Worm (Caenorhabditis elegans): ENCODE measurements around the gene nspb-5.

The nspb-5 gene

DNA sequence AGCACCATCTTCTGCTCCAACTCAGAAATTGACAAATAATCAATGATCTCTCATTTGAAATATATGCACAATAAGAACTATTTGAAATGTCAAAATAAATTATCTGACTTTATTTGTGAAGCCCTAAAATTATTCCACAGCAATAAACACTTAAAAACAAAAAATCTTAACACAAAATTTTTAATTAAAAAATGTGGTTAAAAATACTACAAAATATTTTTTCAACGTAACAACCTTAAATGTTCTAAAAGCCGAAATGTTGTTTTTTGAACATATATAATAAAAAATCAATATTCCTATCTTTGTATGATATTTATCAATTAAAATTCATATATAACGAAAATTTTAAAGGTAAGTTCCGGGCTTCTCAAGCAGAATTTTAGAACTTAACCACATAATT lies 607 bp downstream of the nspb-5 start, which contains the start of gene F38A5.8:
Gene F38A5.8 (plus strand): TSS at position 301 of the 400 bp plus-strand sequence.
- TF ChIP-seq B0310.2 (tag; optimal IDR thresholded peaks at IDR 0.05): no peak
- TF ChIP-seq tbx-37 (GFP tag; conservative IDR thresholded peaks at IDR 0.05): no peak
- TF ChIP-seq pes-1 (GFP tag; IDR thresholded peaks at IDR 0.05): no peak
- TF ChIP-seq tra-4 (tag; optimal IDR thresholded peaks at IDR 0.05): no peak
- TF ChIP-seq sea-1 (GFP tag; conservative IDR thresholded peaks at IDR 0.05): no peak

DNA sequence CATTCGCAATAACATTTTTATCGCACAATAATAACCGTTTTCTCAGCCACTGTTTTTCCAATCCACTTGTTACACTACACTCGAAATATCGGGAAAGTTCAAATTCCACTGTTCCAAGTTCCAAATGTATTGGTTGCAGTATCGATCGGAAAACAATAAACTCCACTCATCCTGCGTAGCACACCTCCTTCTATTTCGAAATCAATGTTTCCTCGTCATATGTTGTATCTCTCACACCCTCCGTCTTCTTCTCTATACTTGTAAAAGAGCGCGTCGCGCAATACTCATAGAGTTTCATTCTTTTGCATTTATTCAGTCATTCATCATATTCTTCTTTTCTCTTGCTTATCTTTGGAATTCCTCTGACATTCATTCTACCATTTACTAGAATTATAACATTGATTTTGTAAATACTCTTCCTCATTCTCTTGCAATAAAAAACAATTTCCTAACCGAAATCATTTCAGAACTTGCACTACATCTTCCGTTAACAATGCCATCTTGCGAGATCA lies 2.4 kb downstream of the nspb-5 start, which contains the start of gene sup-36:
Gene sup-36 (plus strand): TSS at position 462 of the 512 bp plus-strand sequence.
- TF ChIP-seq aly-1 (tag; optimal IDR thresholded peaks at IDR 0.05) (no peak), ceh-13 (GFP tag; optimal IDR thresholded peaks at IDR 0.05) (no peak), scrt-1 (GFP tag; IDR thresholded peaks at IDR 0.05) (no peak), pes-1 (GFP tag; IDR thresholded peaks at IDR 0.05) (no peak), flt-1 (GFP tag; IDR thresholded peaks at IDR 0.05) (no peak)

DNA sequence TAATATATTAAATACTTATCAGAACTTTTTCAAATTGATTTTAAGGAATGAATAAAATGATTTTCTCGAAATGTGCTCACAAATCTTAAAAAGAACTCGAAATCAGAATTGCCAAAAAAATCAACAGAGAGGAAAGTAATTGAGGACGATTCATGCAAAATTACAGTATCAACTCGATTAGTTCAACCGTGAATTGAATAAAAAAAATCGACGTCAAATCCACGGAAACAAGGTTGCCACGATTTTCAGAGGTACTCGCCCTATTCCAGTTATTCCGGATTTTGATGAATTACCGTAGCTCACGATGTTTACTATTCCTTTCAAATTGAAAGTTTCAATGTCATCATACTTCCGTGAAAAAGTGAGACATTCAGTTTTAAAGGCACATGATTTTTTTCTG lies 3.5 kb downstream of the nspb-5 start, which contains the start of gene F15B10.3:
Gene F15B10.3 (plus strand): TSS at position 301 of the 400 bp plus-strand sequence.
- no peak for TF ChIP-seq ets-7 (tag; optimal IDR thresholded peaks at IDR 0.05)
- no peak for TF ChIP-seq sea-1 (GFP tag; conservative IDR thresholded peaks at IDR 0.05)
- no peak for TF ChIP-seq flt-1 (GFP tag; IDR thresholded peaks at IDR 0.05)
- TF ChIP-seq hmbx-1 (tag; optimal IDR thresholded peaks at IDR 0.05): no peak
- no peak for TF ChIP-seq tbx-37 (GFP tag; conservative IDR thresholded peaks at IDR 0.05)
- TF ChIP-seq hnd-1 (tag; optimal IDR thresholded peaks at IDR 0.05): no peak
- TF ChIP-seq ama-1 (optimal IDR thresholded peaks at IDR 0.05): no peak
- no peak for TF ChIP-seq B0310.2 (tag; optimal IDR thresholded peaks at IDR 0.05)
- no peak for TF ChIP-seq scrt-1 (GFP tag; IDR thresholded peaks at IDR 0.05)
- TF ChIP-seq aly-1 (tag; optimal IDR thresholded peaks at IDR 0.05): no peak
- TF ChIP-seq F13C5.2 (tag; optimal IDR thresholded peaks at IDR 0.05): no peak
- no peak for TF ChIP-seq ceh-36 (tag; optimal IDR thresholded peaks at IDR 0.05)
- no peak for TF ChIP-seq pes-1 (GFP tag; IDR thresholded peaks at IDR 0.05)
- TF ChIP-seq tbx-11 (GFP tag; IDR thresholded peaks at IDR 0.05): no peak
- no peak for TF ChIP-seq ceh-13 (GFP tag; optimal IDR thresholded peaks at IDR 0.05)
- TF ChIP-seq tra-4 (tag; optimal IDR thresholded peaks at IDR 0.05): no peak
- no peak for TF ChIP-seq hmg-4 (GFP tag; optimal IDR thresholded peaks at IDR 0.05)

DNA sequence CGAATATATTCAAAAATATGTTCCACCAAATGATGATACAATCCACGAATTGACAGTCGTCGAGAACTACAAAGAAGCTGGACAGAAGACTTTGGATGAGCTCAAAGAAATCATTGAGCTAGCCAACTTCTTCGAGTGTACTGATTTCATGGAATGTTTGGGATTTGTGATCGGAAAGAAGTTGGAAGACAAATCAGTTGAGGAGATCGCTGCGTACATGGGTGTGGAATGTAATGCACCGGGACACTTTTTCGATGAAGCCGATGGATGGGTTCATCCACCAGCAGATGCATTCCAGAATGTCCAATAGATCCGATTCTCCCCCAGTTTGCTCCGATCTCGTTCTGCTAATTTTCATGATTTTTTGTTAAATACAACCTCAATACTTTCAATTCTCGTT lies 4.7 kb downstream of the nspb-5 start:
- TF ChIP-seq flt-1 (GFP tag; IDR thresholded peaks at IDR 0.05) (no peak), pes-1 (GFP tag; IDR thresholded peaks at IDR 0.05) (no peak), tbx-37 (GFP tag; conservative IDR thresholded peaks at IDR 0.05) (no peak), hmbx-1 (tag; optimal IDR thresholded peaks at IDR 0.05) (no peak)

DNA sequence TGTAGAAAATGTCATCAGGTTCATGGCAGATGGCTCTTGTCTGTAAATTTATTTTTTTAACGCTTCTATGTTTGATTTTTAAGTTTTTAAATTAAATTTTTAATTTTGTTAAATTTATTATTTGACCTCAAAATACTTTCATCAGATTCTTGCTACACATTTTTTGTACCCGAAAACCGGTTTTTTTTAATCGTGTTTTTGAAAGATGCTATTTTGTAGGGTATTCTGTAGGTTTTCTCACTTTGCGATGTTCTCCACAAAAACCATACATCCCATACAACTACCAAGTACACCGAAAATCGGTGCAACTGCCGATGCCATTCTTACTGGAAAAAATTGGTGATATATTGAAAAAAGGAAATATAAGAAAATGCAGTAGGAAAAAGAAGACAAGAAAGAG lies 7.0 kb downstream of the nspb-5 start, which contains the start of gene nstp-2:
Gene nstp-2 (minus strand): TSS at position 326 of the 400 bp plus-strand sequence.
- no peak for TF ChIP-seq aly-1 (tag; optimal IDR thresholded peaks at IDR 0.05)
- no peak for TF ChIP-seq tbx-37 (GFP tag; conservative IDR thresholded peaks at IDR 0.05)
- no peak for TF ChIP-seq scrt-1 (GFP tag; IDR thresholded peaks at IDR 0.05)
- TF ChIP-seq hmg-4 (GFP tag; optimal IDR thresholded peaks at IDR 0.05): no peak
- no peak for TF ChIP-seq ceh-13 (GFP tag; optimal IDR thresholded peaks at IDR 0.05)
- TF ChIP-seq hnd-1 (tag; optimal IDR thresholded peaks at IDR 0.05): no peak
- no peak for TF ChIP-seq B0310.2 (tag; optimal IDR thresholded peaks at IDR 0.05)
- TF ChIP-seq ceh-36 (tag; optimal IDR thresholded peaks at IDR 0.05): no peak
- TF ChIP-seq tra-4 (tag; optimal IDR thresholded peaks at IDR 0.05): no peak
- TF ChIP-seq flt-1 (GFP tag; IDR thresholded peaks at IDR 0.05): no peak
- no peak for TF ChIP-seq ama-1 (optimal IDR thresholded peaks at IDR 0.05)
- TF ChIP-seq pes-1 (GFP tag; IDR thresholded peaks at IDR 0.05): no peak
- TF ChIP-seq hmbx-1 (tag; optimal IDR thresholded peaks at IDR 0.05): no peak

DNA sequence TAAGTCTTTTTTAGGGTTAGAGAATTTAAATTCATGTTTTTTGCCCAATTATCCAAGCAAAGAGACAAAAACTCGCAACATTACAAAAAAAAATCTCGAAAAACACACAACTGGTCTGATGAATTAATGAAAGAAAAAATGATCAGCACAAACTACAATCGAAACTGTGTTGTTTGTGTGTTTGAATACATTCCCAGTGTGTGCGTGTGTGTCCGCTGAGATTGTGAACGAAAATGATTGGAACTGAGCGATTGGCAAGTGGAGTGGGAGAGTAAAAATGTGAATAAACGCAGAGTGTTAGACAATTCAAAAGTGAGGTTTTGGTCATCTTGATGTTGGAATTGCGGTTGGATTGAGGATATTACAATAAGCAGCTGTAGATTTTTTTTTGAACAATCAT lies 7.7 kb downstream of the nspb-5 start:
- no peak for TF ChIP-seq hmbx-1 (tag; optimal IDR thresholded peaks at IDR 0.05)
- no peak for TF ChIP-seq ceh-36 (tag; optimal IDR thresholded peaks at IDR 0.05)
- TF ChIP-seq ama-1 (optimal IDR thresholded peaks at IDR 0.05): no peak
- no peak for TF ChIP-seq hmg-4 (GFP tag; optimal IDR thresholded peaks at IDR 0.05)
- no peak for TF ChIP-seq ceh-13 (GFP tag; optimal IDR thresholded peaks at IDR 0.05)
- no peak for TF ChIP-seq tra-4 (tag; optimal IDR thresholded peaks at IDR 0.05)

DNA sequence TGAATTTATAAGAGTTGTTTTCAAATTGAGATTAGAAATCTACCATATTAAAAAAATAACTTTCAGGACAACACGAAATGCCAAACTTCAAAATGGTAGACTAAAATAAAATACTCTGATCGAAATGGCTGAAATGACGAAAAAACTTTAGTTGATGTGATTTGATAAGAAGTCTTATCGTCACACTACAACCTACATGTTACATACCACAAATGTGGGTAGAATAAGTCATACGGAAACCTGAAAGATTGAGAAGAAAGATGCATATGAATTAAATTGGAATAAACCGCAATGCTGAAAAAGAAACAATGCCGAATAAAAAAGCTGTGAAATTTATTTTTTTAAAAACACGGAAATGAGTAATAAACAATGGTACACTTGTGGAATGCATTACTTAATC lies 8.2 kb downstream of the nspb-5 start:
- TF ChIP-seq sea-1 (GFP tag; conservative IDR thresholded peaks at IDR 0.05) (no peak), hmg-4 (GFP tag; optimal IDR thresholded peaks at IDR 0.05) (no peak), aly-1 (tag; optimal IDR thresholded peaks at IDR 0.05) (no peak), B0310.2 (tag; optimal IDR thresholded peaks at IDR 0.05) (no peak), ceh-13 (GFP tag; optimal IDR thresholded peaks at IDR 0.05) (no peak), ama-1 (optimal IDR thresholded peaks at IDR 0.05) (no peak), tbx-11 (GFP tag; IDR thresholded peaks at IDR 0.05) (no peak), tbx-37 (GFP tag; conservative IDR thresholded peaks at IDR 0.05) (no peak), hnd-1 (tag; optimal IDR thresholded peaks at IDR 0.05) (no peak), F13C5.2 (tag; optimal IDR thresholded peaks at IDR 0.05) (no peak), flt-1 (GFP tag; IDR thresholded peaks at IDR 0.05) (no peak), ceh-36 (tag; optimal IDR thresholded peaks at IDR 0.05) (no peak), pes-1 (GFP tag; IDR thresholded peaks at IDR 0.05) (no peak), tra-4 (tag; optimal IDR thresholded peaks at IDR 0.05) (no peak), hmbx-1 (tag; optimal IDR thresholded peaks at IDR 0.05) (no peak), ets-7 (tag; optimal IDR thresholded peaks at IDR 0.05) (no peak)

DNA sequence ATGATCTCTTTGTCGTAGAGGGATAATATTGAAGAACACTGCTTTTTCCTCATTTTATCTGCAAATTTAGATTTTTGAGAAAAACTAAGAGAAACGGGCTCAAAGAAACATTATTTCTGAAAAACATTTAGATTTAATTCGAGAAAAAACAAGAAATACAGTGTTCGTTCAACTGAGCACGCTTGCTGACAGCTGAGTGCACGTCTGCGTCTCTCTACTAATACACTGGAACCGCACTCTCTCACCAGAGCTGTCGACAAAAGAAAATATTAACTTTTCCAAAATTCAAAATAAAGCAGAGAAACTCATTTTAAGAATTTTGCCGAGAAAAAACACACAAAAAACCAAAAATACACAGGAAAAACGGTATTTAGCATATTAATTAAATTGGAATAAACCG lies 14.5 kb downstream of the nspb-5 start, which contains the start of gene drh-1:
Gene drh-1 (minus strand): TSS at position 58 of the 400 bp plus-strand sequence.
- TF ChIP-seq pes-1 (GFP tag; IDR thresholded peaks at IDR 0.05) (no peak), flt-1 (GFP tag; IDR thresholded peaks at IDR 0.05) (no peak), aly-1 (tag; optimal IDR thresholded peaks at IDR 0.05) (no peak), scrt-1 (GFP tag; IDR thresholded peaks at IDR 0.05) (no peak), ceh-13 (GFP tag; optimal IDR thresholded peaks at IDR 0.05) (no peak), sea-1 (GFP tag; conservative IDR thresholded peaks at IDR 0.05) (no peak), tbx-37 (GFP tag; conservative IDR thresholded peaks at IDR 0.05) (no peak), B0310.2 (tag; optimal IDR thresholded peaks at IDR 0.05) (no peak), ama-1 (optimal IDR thresholded peaks at IDR 0.05) (no peak), ets-7 (tag; optimal IDR thresholded peaks at IDR 0.05) (no peak), hnd-1 (tag; optimal IDR thresholded peaks at IDR 0.05) (no peak), ceh-36 (tag; optimal IDR thresholded peaks at IDR 0.05) (no peak), tra-4 (tag; optimal IDR thresholded peaks at IDR 0.05) (no peak), tbx-11 (GFP tag; IDR thresholded peaks at IDR 0.05) (no peak), hmbx-1 (tag; optimal IDR thresholded peaks at IDR 0.05) (no peak), hmg-4 (GFP tag; optimal IDR thresholded peaks at IDR 0.05) (no peak), F13C5.2 (tag; optimal IDR thresholded peaks at IDR 0.05) (no peak)

All from whole organism, early embryonic.